Worm (Caenorhabditis elegans) whole organism, mixed stage, embryonic: ENCODE results near the gene ugt-58.

Source experiments
- blmp-1 ChIP-seq: fragments of 150-350 bp; optimal IDR thresholded peaks from 2 replicates; lab custom pipeline; 2014; ENCODE audit warnings: missing biosample characterization, missing genetic modification characterization
- zip-8 ChIP-seq: fragments of 150-350 bp; optimal IDR thresholded peaks from 2 replicates; lab custom pipeline; 2014; ENCODE audit warnings: missing biosample characterization, missing genetic modification characterization

DNA sequence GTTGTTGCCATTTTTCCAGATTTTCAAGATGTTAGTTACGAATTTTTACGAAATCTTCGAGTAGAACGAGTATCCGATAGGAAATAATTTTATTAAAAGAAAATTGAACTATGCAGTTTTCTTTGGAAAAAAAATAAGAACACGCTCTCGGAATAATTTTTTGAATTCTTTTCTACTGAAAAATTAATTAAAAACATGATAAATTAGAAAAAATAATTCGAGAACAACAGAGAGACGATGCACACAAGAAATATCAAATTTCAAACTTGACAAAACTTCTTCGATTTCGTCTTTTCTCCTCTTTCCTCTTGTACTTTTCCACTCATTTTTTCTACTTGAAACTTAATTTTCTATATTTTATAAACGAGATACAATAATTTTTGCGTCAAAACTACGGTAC lies 26.7 kb downstream of the ugt-58 start, which contains the start of gene F35H8.4:
- TF ChIP-seq zip-8 (tag; lab: Kevin White, UChicago) (no peak), blmp-1 (tag; lab: Kevin White, UChicago) (no peak)
